Fruit fly (Drosophila melanogaster) whole organism, embryonic: ENCODE data around the gene CG13028.

Experiments used
- Awh ChIP-seq: fragments of 200-800 bp; sonication (Bioruptor generic); IDR thresholded peaks from 2 replicates; pipeline ENCODE4, ENCODE4 v1.3.6; 2022; ENCODE audit warnings: missing biosample characterization, missing genetic modification characterization
- B-H1 ChIP-seq: fragments of 200-800 bp; sonication (Bioruptor generic); IDR thresholded peaks from 3 replicates; pipeline ENCODE4 v1.3.6; 2022; ENCODE audit warnings: missing biosample characterization, missing genetic modification characterization
- Blimp-1 ChIP-seq: fragments of 200-800 bp; sonication (Bioruptor generic); optimal IDR thresholded peaks from 3 replicates; lab custom pipeline; 2018; ENCODE audit warnings: missing biosample characterization, missing genetic modification characterization, mild to moderate bottlenecking, moderate library complexity, missing genetic modification reagents
- C15 ChIP-seq: fragments of 200-800 bp; sonication (Bioruptor generic); IDR thresholded peaks from 3 replicates; pipeline ENCODE4 v1.3.6; 2022; ENCODE audit warnings: missing biosample characterization, missing genetic modification characterization
- CG10431 ChIP-seq: fragments of 200-800 bp; sonication (Bioruptor generic); optimal IDR thresholded peaks from 3 replicates; lab custom pipeline; 2018; ENCODE audit warnings: missing biosample characterization, mild to moderate bottlenecking, missing genetic modification characterization
- CG10654 ChIP-seq: fragments of 200-800 bp; sonication (Bioruptor generic); optimal IDR thresholded peaks from 2 replicates; lab custom pipeline; 2016; ENCODE audit warnings: missing biosample characterization, missing genetic modification characterization
- CG11398 ChIP-seq: fragments of 200-800 bp; sonication (Bioruptor generic); optimal IDR thresholded peaks from 2 replicates; lab custom pipeline; 2016; ENCODE audit warnings: missing biosample characterization, missing genetic modification characterization
- CG11456 ChIP-seq: fragments of 200-800 bp; sonication (Bioruptor generic); IDR thresholded peaks from 3 replicates; pipeline ENCODE4 v1.3.6; 2022; ENCODE audit warnings: missing biosample characterization, missing genetic modification characterization
- CG13424 ChIP-seq: fragments of 200-800 bp; sonication (Bioruptor generic); optimal IDR thresholded peaks from 2 replicates; lab custom pipeline; 2019; ENCODE audit warnings: missing biosample characterization, mild to moderate bottlenecking, missing genetic modification characterization, moderate library complexity
- CG14050 ChIP-seq: fragments of 200-800 bp; sonication (Bioruptor generic); IDR thresholded peaks from 3 replicates; pipeline ENCODE4 v1.3.6; 2022; ENCODE audit warnings: missing biosample characterization, missing genetic modification characterization
- CG15601 ChIP-seq: fragments of 200-800 bp; sonication (Bioruptor generic); optimal IDR thresholded peaks from 3 replicates; lab custom pipeline; 2019; ENCODE audit warnings: missing biosample characterization, mild to moderate bottlenecking, missing genetic modification characterization, moderate library complexity
- CG16813 ChIP-seq: fragments of 200-800 bp; sonication (Bioruptor generic); IDR thresholded peaks from 3 replicates; pipeline ENCODE4 v1.3.6; 2022; ENCODE audit warnings: missing biosample characterization, missing genetic modification characterization; ENCODE audit not compliant: partially characterized antibody
- CG17359 ChIP-seq: fragments of 200-800 bp; sonication (Bioruptor generic); optimal IDR thresholded peaks from 3 replicates; lab custom pipeline; 2018; ENCODE audit warnings: missing biosample characterization, mild to moderate bottlenecking, missing genetic modification characterization, moderate library complexity
- CG17361 ChIP-seq: fragments of 200-800 bp; sonication (Bioruptor generic); IDR thresholded peaks from 3 replicates; pipeline ENCODE4 v1.3.6; 2022; ENCODE audit warnings: missing biosample characterization, missing genetic modification characterization
- CG18262 ChIP-seq: fragments of 200-800 bp; optimal IDR thresholded peaks from 3 replicates; lab custom pipeline; 2019; ENCODE audit warnings: missing biosample characterization, mild to moderate bottlenecking, missing genetic modification characterization, moderate library complexity
- CG2678 ChIP-seq: fragments of 200-800 bp; sonication (Bioruptor generic); optimal IDR thresholded peaks from 3 replicates; lab custom pipeline; 2019; ENCODE audit warnings: missing biosample characterization, mild to moderate bottlenecking, missing genetic modification characterization, moderate library complexity
- CG2875 ChIP-seq: fragments of 200-800 bp; sonication (Bioruptor generic); optimal IDR thresholded peaks from 2 replicates; lab custom pipeline; 2017; ENCODE audit warnings: missing biosample characterization, mild to moderate bottlenecking, missing genetic modification characterization, missing genetic modification reagents
- CG31441 ChIP-seq: fragments of 200-800 bp; sonication (Bioruptor generic); IDR thresholded peaks from 2 replicates; pipeline ENCODE4 v1.3.6; 2022; ENCODE audit warnings: missing biosample characterization, missing genetic modification characterization
- CG3281 ChIP-seq: fragments of 200-800 bp; sonication (Bioruptor generic); optimal IDR thresholded peaks from 3 replicates; lab custom pipeline; 2017; ENCODE audit warnings: missing biosample characterization, mild to moderate bottlenecking, missing genetic modification characterization
- CG6683 ChIP-seq: fragments of 200-800 bp; sonication (Bioruptor generic); optimal IDR thresholded peaks from 2 replicates; lab custom pipeline; 2017; ENCODE audit warnings: missing biosample characterization, mild to moderate bottlenecking, missing genetic modification characterization, missing genetic modification reagents
- CG8281 ChIP-seq: fragments of 200-800 bp; sonication (Bioruptor generic); optimal IDR thresholded peaks from 2 replicates; lab custom pipeline; 2018; ENCODE audit warnings: missing biosample characterization, mild to moderate bottlenecking, missing genetic modification characterization, moderate library complexity
- Drgx ChIP-seq: fragments of 200-800 bp; sonication (Bioruptor generic); IDR thresholded peaks from 2 replicates; pipeline ENCODE4 v1.3.6; 2022; ENCODE audit warnings: missing biosample characterization, missing genetic modification characterization
- MESR4 ChIP-seq: fragments of 200-800 bp; sonication (Bioruptor generic); optimal IDR thresholded peaks from 2 replicates; lab custom pipeline; 2018; ENCODE audit warnings: missing biosample characterization, mild to moderate bottlenecking, missing genetic modification characterization, moderate library complexity
- Nf-YA ChIP-seq: fragments of 200-800 bp; sonication (Bioruptor generic); IDR thresholded peaks from 2 replicates; pipeline ENCODE4 v1.3.6; 2022; ENCODE audit warnings: missing biosample characterization, missing genetic modification characterization
- PHDP ChIP-seq: fragments of 200-800 bp; sonication (Bioruptor generic); optimal IDR thresholded peaks from 3 replicates; lab custom pipeline; 2018; ENCODE audit warnings: missing biosample characterization, mild to moderate bottlenecking, missing genetic modification characterization, moderate library complexity
- Sox100B ChIP-seq: fragments of 200-800 bp; sonication (Bioruptor generic); optimal IDR thresholded peaks from 3 replicates; lab custom pipeline; 2018; ENCODE audit warnings: missing biosample characterization, mild to moderate bottlenecking, missing genetic modification characterization
- cas ChIP-seq: fragments of 200-800 bp; sonication (Bioruptor generic); IDR thresholded peaks from 2 replicates; pipeline ENCODE4 v1.3.6; 2022; ENCODE audit warnings: missing biosample characterization, missing genetic modification characterization
- chinmo ChIP-seq: fragments of 200-800 bp; sonication (Bioruptor generic); IDR thresholded peaks from 4 replicates; pipeline ENCODE4 v1.3.6; 2022; ENCODE audit warnings: missing biosample characterization, missing genetic modification characterization; ENCODE audit not compliant: partially characterized antibody
- crc ChIP-seq: fragments of 200-800 bp; sonication (Bioruptor generic); optimal IDR thresholded peaks from 2 replicates; lab custom pipeline; 2016; ENCODE audit warnings: missing biosample characterization, missing genetic modification characterization
- en ChIP-seq: fragments of 200-800 bp; sonication (Bioruptor generic); optimal IDR thresholded peaks from 2 replicates; lab custom pipeline; 2016; ENCODE audit warnings: missing biosample characterization, missing genetic modification characterization
- fu2 ChIP-seq: fragments of 200-800 bp; sonication (Bioruptor generic); optimal IDR thresholded peaks from 2 replicates; lab custom pipeline; 2016; ENCODE audit warnings: missing biosample characterization, missing genetic modification characterization
- gcm ChIP-seq: fragments of 200-800 bp; sonication (Bioruptor generic); optimal IDR thresholded peaks from 2 replicates; lab custom pipeline; 2019; ENCODE audit warnings: missing biosample characterization, mild to moderate bottlenecking, missing genetic modification characterization, moderate library complexity
- gem ChIP-seq: fragments of 200-800 bp; sonication (Bioruptor generic); optimal IDR thresholded peaks from 2 replicates; lab custom pipeline; 2019; ENCODE audit warnings: missing biosample characterization, mild to moderate bottlenecking, missing genetic modification characterization, moderate library complexity
- grau ChIP-seq: fragments of 200-800 bp; optimal IDR thresholded peaks from 3 replicates; lab custom pipeline; 2019; ENCODE audit warnings: missing biosample characterization, mild to moderate bottlenecking, missing genetic modification characterization, moderate library complexity
- odd ChIP-seq: fragments of 200-800 bp; sonication (Bioruptor generic); optimal IDR thresholded peaks from 2 replicates; lab custom pipeline; 2017; ENCODE audit warnings: missing biosample characterization, mild to moderate bottlenecking, missing genetic modification characterization
- pfk ChIP-seq: fragments of 200-800 bp; sonication (Bioruptor generic); optimal IDR thresholded peaks from 2 replicates; lab custom pipeline; 2018; ENCODE audit warnings: missing biosample characterization, mild to moderate bottlenecking, missing genetic modification characterization, moderate library complexity
- ro ChIP-seq: fragments of 200-800 bp; sonication (Bioruptor generic); IDR thresholded peaks from 2 replicates; pipeline ENCODE4 v1.3.6; 2022; ENCODE audit warnings: missing biosample characterization, missing genetic modification characterization
- run ChIP-seq: fragments of 200-800 bp; sonication (Bioruptor generic); optimal IDR thresholded peaks from 3 replicates; lab custom pipeline; 2018; ENCODE audit warnings: missing biosample characterization, mild to moderate bottlenecking, missing genetic modification characterization
- salm ChIP-seq: fragments of 200-800 bp; sonication (Bioruptor generic); optimal IDR thresholded peaks from 2 replicates; lab custom pipeline; 2018; ENCODE audit warnings: missing biosample characterization, mild to moderate bottlenecking, missing genetic modification characterization
- sr ChIP-seq: fragments of 200-800 bp; sonication (Bioruptor generic); IDR thresholded peaks from 3 replicates; pipeline ENCODE4 v1.3.6; 2022; ENCODE audit warnings: missing biosample characterization, missing genetic modification characterization
- vfl ChIP-seq: fragments of 200-800 bp; sonication (Bioruptor generic); optimal IDR thresholded peaks from 2 replicates; lab custom pipeline; 2016; ENCODE audit warnings: missing biosample characterization, missing genetic modification characterization
- vvl ChIP-seq: fragments of 200-800 bp; sonication (Bioruptor generic); IDR thresholded peaks from 2 replicates; pipeline ENCODE4 v1.3.6; 2022; ENCODE audit warnings: missing biosample characterization, missing genetic modification characterization

Gene CG13028

dm6 chr3L:16917409-16918173, 5.5 kb upstream of the CG13028 start (continued):
- TF ChIP-seq CG16813 (GFP tag; lab: Robert Waterston, UW) (no peak), CG3281 (GFP tag; lab: Kevin White, UChicago) (no peak), Awh (GFP tag; lab: Robert Waterston, UW) (0 out of 2 replicates have a peak, but pooled peaks have one; percentile 15), CG11456 (GFP tag; lab: Robert Waterston, UW) (0 out of 3 replicates have a peak, but pooled peaks have one; percentile 36), gcm (GFP tag; lab: Kevin White, UChicago) (no peak), CG15601 (tag; lab: Kevin White, UChicago) (no peak), Sox100B (peak; percentile 50), fu2 (GFP tag; lab: Kevin White, UChicago) (no peak), grau (tag; lab: Kevin White, UChicago) (peak; percentile 7), B-H1 (GFP tag; lab: Robert Waterston, UW) (no peak), Blimp-1 (GFP tag; lab: Kevin White, UChicago) (peak; percentile 42), CG8281 (peak; percentile 95), CG31441 (GFP tag; lab: Robert Waterston, UW) (0 out of 2 replicates have a peak, but pooled peaks have one; percentile 24), chinmo (GFP tag; lab: Robert Waterston, UW) (peak; percentile 54; the same call in 1 of the 4 replicates), odd (GFP tag; lab: Kevin White, UChicago) (no peak), gem (tag; lab: Kevin White, UChicago) (peak; percentile 42), CG2678 (tag; lab: Kevin White, UChicago) (peak; percentile 19), cas (no peak), vvl (GFP tag; lab: Robert Waterston, UW) (0 out of 2 replicates have a peak, but pooled peaks have one; percentile 9), CG6683 (GFP tag; lab: Kevin White, UChicago) (no peak), pfk (GFP tag; lab: Kevin White, UChicago) (no peak), sr (GFP tag; lab: Robert Waterston, UW) (peak; percentile 76), vfl (GFP tag; lab: Kevin White, UChicago) (no peak), CG13424 (tag; lab: Kevin White, UChicago) (peak; percentile 42), MESR4 (GFP tag; lab: Kevin White, UChicago) (no peak), CG14050 (GFP tag; lab: Robert Waterston, UW) (no peak), C15 (GFP tag; lab: Robert Waterston, UW) (no peak), Nf-YA (no peak), CG10431 (GFP tag; lab: Kevin White, UChicago) (no peak), CG10654 (GFP tag; lab: Kevin White, UChicago) (no peak), CG2875 (GFP tag; lab: Kevin White, UChicago) (no peak), crc (GFP tag; lab: Kevin White, UChicago) (no peak), CG18262 (tag; lab: Kevin White, UChicago) (peak; percentile 13), salm (no peak), PHDP (tag; lab: Kevin White, UChicago) (peak; percentile 17), CG17359 (tag; lab: Kevin White, UChicago) (peak; percentile 25), CG11398 (GFP tag; lab: Kevin White, UChicago) (no peak), run (no peak), CG17361 (GFP tag; lab: Robert Waterston, UW) (0 out of 3 replicates have a peak, but pooled peaks have one; percentile 22), ro (GFP tag; lab: Robert Waterston, UW) (no peak), en (GFP tag; lab: Kevin White, UChicago) (no peak), Drgx (GFP tag; lab: Robert Waterston, UW) (no peak)
- TF ChIP-seq, all 482 proteins: peak for 27
